Fruit fly (Drosophila melanogaster): ENCODE measurements around the gene CG7600.

- no peak for TF ChIP-seq CTCF (optimal IDR thresholded peaks at IDR 0.05)
- no peak for TF ChIP-seq CG8478 (optimal IDR thresholded peaks at IDR 0.05)
Observed at dm6 chr3L:11173049-11173564, 37.5 kb upstream of the CG7600 start, which contains the start of gene CG14142.
